Fruit fly (Drosophila melanogaster): ENCODE results near the gene CG14252.

CG14252 gene

DNA sequence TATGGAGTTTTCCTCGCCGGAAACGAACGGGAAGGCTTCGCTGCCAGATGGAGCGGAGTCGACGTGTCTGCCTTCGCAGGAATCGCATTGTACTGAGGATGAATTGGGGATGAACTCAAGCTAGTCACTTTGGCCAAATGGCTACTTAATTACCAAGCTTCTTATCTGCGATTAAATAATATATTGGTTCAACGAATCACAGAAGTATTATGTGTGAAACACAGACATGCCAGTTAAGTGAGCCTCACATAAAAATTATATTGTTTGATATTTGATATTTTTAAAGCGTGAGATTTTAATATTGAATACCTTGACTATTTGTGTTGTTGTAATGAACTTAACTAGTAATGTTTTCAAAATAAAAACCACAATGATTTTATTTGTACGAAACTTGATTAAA lies 21.1 kb downstream of the CG14252 start, which contains the start of gene Gr97a:
Gr97a (minus strand) TSS at position 101 of the 400 bp plus-strand sequence.
- TF ChIP-seq CTCF (optimal IDR thresholded peaks at IDR 0.05) (no peak), CG8478 (optimal IDR thresholded peaks at IDR 0.05) (no peak)

DNA sequence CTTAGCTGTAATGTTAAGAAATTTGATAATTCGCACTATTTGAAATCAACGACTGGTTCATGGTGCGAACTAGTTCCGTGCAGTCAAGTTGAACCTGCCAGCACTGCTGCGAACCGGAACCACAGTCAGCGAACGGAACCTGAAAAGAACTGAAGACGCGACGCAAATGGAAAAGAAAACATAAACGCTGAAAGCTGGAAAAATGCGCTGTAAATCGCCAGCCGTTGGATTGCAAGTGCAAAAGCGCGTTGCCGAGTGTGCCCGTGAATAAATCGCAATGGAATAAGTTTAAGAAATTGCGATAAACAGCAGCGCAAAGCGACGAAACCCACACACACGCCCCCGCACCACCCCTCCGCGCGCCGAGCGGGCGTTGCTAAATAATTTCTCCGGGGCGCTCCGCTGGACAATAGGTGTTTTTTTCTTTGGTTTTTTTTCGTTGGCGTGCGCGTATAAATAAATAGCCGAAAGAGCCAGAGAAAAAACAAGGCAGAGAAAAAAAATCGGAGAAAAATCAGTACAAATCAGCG lies 21.5 kb downstream of the CG14252 start, which contains the start of gene CG5521:
CG5521 (plus strand) TSS at position 137 of the 530 bp plus-strand sequence.
- TF ChIP-seq CG8478 (optimal IDR thresholded peaks at IDR 0.05) (no peak), CTCF (optimal IDR thresholded peaks at IDR 0.05) (no peak)

DNA sequence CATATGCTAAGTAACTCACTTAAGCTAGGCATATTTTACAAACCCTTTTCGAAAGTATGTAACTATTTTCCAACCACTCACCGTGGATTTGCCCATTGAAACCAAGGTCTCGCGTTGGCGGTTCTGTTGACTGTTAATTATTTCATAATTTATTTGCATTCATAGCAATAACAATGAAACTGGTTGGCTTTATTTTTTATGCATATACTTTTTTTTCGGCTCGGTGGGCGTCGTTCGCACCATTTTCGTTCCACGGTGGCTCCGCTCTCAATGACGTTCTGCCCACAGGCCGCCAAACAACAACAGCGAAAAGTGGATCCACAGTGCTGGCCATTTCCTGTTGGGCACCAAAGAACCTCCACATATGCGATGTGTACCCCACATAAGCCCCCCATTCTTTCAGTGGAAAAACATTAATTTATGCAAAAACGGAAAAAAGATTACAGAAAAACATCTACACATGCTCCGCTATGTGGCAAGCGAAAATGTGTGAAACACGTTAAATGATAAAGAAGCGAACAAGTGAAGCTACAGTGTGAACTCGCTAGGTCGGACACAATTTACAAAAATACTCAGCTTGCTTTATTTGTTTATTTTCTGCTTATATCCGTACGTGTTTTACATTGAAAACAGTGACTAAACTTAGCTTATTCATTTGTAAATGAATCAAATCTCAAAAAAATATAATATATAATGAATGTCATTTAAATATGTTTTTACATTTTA lies 22.4 kb downstream of the CG14252 start:
- TF ChIP-seq CG8478 (optimal IDR thresholded peaks at IDR 0.05) (no peak), CTCF (optimal IDR thresholded peaks at IDR 0.05) (no peak)

DNA sequence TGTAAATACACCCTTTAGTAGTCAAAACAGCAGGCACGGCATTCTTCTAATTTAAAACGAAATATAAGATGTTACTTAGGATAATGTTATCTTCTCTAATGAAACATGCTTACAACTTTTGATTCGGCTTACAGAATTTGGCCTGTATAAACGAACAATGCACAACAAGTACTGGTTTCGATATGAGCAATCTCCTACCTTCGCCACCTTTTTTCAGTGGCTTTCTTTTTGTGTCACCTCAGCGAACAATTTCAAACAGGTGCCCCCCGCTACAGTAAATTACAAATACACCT lies 22.9 kb downstream of the CG14252 start:
- TF ChIP-seq CG8478 (optimal IDR thresholded peaks at IDR 0.05) (no peak), CTCF (optimal IDR thresholded peaks at IDR 0.05) (no peak)

dm6 chr3R:26968823-26969638 lies 23.7 kb downstream of the CG14252 start:
- TF ChIP-seq CG8478 (optimal IDR thresholded peaks at IDR 0.05) (no peak), CTCF (optimal IDR thresholded peaks at IDR 0.05) (no peak)

DNA sequence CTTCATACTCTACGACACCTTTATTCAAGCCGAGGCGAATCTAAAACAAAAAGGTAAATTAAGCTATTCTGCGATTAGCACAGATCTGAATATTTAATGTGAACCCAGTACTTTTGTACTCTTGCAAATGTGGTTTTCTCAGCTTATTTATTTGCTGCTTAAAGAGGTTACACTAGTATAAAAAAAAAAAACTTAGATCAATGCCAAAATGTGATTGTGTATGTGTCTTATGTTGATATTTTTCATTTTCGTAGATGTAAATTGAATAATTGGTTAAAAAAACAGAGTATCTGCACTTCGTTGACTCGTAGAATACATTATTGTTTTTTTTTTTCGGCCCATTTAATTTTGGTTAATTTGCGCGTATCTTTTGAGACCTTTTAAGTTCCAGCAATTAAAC lies 24.4 kb downstream of the CG14252 start:
- TF ChIP-seq CG8478 (optimal IDR thresholded peaks at IDR 0.05) (no peak), CTCF (optimal IDR thresholded peaks at IDR 0.05) (no peak)

DNA sequence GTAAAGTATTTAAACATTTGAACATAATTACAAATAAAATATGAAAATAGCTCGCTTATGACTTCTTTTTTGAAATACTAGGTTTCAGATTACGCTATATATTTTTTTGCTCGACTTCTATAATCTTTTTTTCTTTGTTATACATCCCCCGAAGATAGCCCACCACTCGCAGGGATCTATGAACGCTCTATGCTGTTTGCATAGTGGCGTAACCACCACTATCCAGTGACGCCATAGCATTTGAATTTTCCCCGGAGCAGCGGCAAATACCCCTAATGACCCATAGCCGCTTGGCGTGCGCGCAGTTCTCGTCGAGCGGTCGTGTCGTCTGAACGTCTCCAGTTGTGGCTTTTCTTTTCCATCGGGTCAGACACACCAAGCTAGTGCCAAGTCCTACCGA lies 32.9 kb downstream of the CG14252 start, which contains the start of the genes CG14253 and CG46313:
CG14253 (plus strand) TSS at position 301 of the 400 bp plus-strand sequence.
CG46313 (plus strand) TSS at position 301 of the 400 bp plus-strand sequence.
- TF ChIP-seq CTCF (optimal IDR thresholded peaks at IDR 0.05) (no peak), CG8478 (optimal IDR thresholded peaks at IDR 0.05) (no peak)

dm6 chr3R:26980282-26980691 lies 35.0 kb downstream of the CG14252 start:
- no peak for TF ChIP-seq CG8478 (optimal IDR thresholded peaks at IDR 0.05)
- no peak for TF ChIP-seq CTCF (optimal IDR thresholded peaks at IDR 0.05)

DNA sequence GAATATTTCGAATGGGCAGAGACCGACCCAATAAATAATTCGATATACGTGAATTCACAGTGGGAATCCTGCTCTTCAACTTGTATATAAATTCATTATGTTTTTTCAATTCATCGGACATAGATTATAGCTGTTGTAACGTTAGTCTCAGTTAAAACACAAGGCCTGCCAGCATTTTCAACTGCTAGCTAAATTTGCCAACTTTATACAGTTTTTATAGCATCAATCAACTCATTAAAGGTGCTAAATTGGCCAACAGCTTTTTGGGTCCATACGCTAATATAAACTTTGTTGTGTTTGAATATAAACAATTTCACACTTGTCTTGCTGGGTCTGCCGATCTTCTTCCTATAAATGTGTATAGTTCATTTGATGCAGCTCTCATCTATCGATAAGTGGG lies 36.8 kb downstream of the CG14252 start:
- TF ChIP-seq CTCF (optimal IDR thresholded peaks at IDR 0.05) = no peak
- no peak for TF ChIP-seq CG8478 (optimal IDR thresholded peaks at IDR 0.05)

dm6 chr3R:26984437-26984836 lies 39.1 kb downstream of the CG14252 start:
- TF ChIP-seq CTCF (optimal IDR thresholded peaks at IDR 0.05) = no peak
- no peak for TF ChIP-seq CG8478 (optimal IDR thresholded peaks at IDR 0.05)

dm6 chr3R:26987455-26987854 lies 42.1 kb downstream of the CG14252 start:
- TF ChIP-seq CTCF (optimal IDR thresholded peaks at IDR 0.05) (no peak), CG8478 (optimal IDR thresholded peaks at IDR 0.05) (no peak)

dm6 chr3R:26988412-26988981 lies 43.2 kb downstream of the CG14252 start, which contains the start of gene CG31075:
Gene CG31075, minus strand, starts transcription at chr3R:26988517.
- no peak for TF ChIP-seq CG8478 (optimal IDR thresholded peaks at IDR 0.05)
- TF ChIP-seq CTCF (optimal IDR thresholded peaks at IDR 0.05) = peak in 1 of 2 experiments; percentile 12

DNA sequence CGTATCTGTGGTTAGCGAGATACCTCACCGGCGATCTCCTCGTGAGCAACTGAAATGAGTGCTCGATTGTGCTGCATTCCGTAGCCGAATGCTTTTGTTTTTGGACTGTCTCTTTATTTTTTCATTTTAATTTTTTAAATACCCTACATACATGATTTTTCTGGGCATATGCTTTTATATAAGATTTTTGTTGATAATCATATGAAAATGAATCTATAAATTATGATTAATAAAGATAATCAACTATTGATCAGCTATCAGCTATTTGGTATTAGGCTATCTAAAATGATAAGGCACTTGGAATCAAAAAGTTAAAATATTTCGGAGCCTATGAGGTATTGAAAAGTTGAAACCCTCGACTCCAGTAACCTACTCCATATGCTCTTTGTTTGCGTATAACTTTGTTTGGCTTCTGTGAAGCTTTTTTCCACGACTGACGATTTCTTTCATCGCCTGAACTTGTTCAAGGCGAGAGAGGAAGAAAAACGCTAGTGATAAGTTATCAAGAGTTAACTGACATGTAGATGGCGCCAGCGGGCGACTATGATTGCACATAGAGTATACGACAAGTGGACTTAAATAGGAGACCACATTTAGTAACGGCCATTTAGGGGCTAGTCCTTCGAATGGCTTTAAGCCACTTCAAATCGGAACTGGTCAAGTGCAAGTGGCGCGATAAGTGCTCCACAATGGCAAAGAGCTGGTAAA lies 44.6 kb downstream of the CG14252 start, which contains the start of gene CG31076:
CG31076 (minus strand) TSS at position 51 of the 708 bp plus-strand sequence.
- no peak for TF ChIP-seq CG8478 (optimal IDR thresholded peaks at IDR 0.05)
- TF ChIP-seq CTCF (optimal IDR thresholded peaks at IDR 0.05) = peak; percentile 78 to 81

dm6 chr3R:26994532-26994931 lies 49.2 kb downstream of the CG14252 start, which contains the start of gene TwdlC:
Gene TwdlC, plus strand, starts transcription at chr3R:26994832.
- TF ChIP-seq CG8478 (optimal IDR thresholded peaks at IDR 0.05) (no peak), CTCF (optimal IDR thresholded peaks at IDR 0.05) (no peak)
